Fruit fly (Drosophila melanogaster): ENCODE results near the gene Fdx2.

Fdx2 gene

dm6 chr3L:4286784-4287183 is 5.5 kb upstream of the Fdx2 start, which contains the start of gene TfIIEbeta (continued):
- TF ChIP-seq CG1603 (tag; optimal IDR thresholded peaks at IDR 0.05), result no peak
- TF ChIP-seq phol (tag; optimal IDR thresholded peaks at IDR 0.05), result peak; percentile 39
- peak; percentile 41 for TF ChIP-seq MESR4 (GFP tag; optimal IDR thresholded peaks at IDR 0.05)
- no peak for TF ChIP-seq ewg (GFP tag; optimal IDR thresholded peaks at IDR 0.05)
- peak; percentile 7; the same call in 1 of the 2 replicates for TF ChIP-seq stc (GFP tag; IDR thresholded peaks at IDR 0.05)
- no peak for TF ChIP-seq gfzf (GFP tag; optimal IDR thresholded peaks at IDR 0.05)
- peak; percentile 68 to 92 for TF ChIP-seq crp (GFP tag; optimal IDR thresholded peaks at IDR 0.05)
- no peak for TF ChIP-seq CG3065 (GFP tag; optimal IDR thresholded peaks at IDR 0.05)
- peak; percentile 18 for TF ChIP-seq CG15601 (tag; optimal IDR thresholded peaks at IDR 0.05)
- peak; percentile 38 for TF ChIP-seq CG8924 (tag; optimal IDR thresholded peaks at IDR 0.05)
- TF ChIP-seq CG10267 (tag; optimal IDR thresholded peaks at IDR 0.05), result peak; percentile 56
- TF ChIP-seq CG12942 (GFP tag; optimal IDR thresholded peaks at IDR 0.05), result no peak
- peak; percentile 4 for TF ChIP-seq CG30020 (tag; optimal IDR thresholded peaks at IDR 0.05)
- 0 out of 2 replicates have a peak, but pooled peaks have one; percentile 24 for TF ChIP-seq HLH3B (GFP tag; IDR thresholded peaks at IDR 0.05)
- TF ChIP-seq CG11093 (GFP tag; IDR thresholded peaks at IDR 0.05), result no peak
- TF ChIP-seq CG13296 (GFP tag; optimal IDR thresholded peaks at IDR 0.05), result peak; percentile 7
- peak; percentile 32 for TF ChIP-seq grau (tag; optimal IDR thresholded peaks at IDR 0.05)
- no peak for TF ChIP-seq Mes4 (GFP tag; optimal IDR thresholded peaks at IDR 0.05)
- TF ChIP-seq CG10209 (GFP tag; optimal IDR thresholded peaks at IDR 0.05), result peak; percentile 6
- no peak for TF ChIP-seq psq (GFP tag; optimal IDR thresholded peaks at IDR 0.05)
- peak; percentile 46 for TF ChIP-seq lbe (GFP tag; optimal IDR thresholded peaks at IDR 0.05)
- peak; percentile 1 for TF ChIP-seq BEAF-32 (GFP tag; optimal IDR thresholded peaks at IDR 0.05)
- peak; percentile 15 for TF ChIP-seq CG13424 (tag; optimal IDR thresholded peaks at IDR 0.05)
- no peak for TF ChIP-seq Hmx (GFP tag; optimal IDR thresholded peaks at IDR 0.05)
- peak; percentile 100 for TF ChIP-seq CG15514 (GFP tag; optimal IDR thresholded peaks at IDR 0.05)
- no peak for TF ChIP-seq pan (optimal IDR thresholded peaks at IDR 0.05)
- TF ChIP-seq pan (GFP tag; optimal IDR thresholded peaks at IDR 0.05 in 1 of 2, IDR thresholded peaks at IDR 0.05 in 1 of 2), result peak in 1 of 2 experiments; percentile 36
- TF ChIP-seq Med (GFP tag), result peak; percentile 59
- peak; percentile 25 for TF ChIP-seq Oli (tag; optimal IDR thresholded peaks at IDR 0.05)
- TF ChIP-seq CG17359 (tag; optimal IDR thresholded peaks at IDR 0.05), result peak; percentile 66
- peak; percentile 57 for TF ChIP-seq scrt (GFP tag; optimal IDR thresholded peaks at IDR 0.05)
- peak; percentile 40 for TF ChIP-seq CG12659 (GFP tag; optimal IDR thresholded peaks at IDR 0.05)
- TF ChIP-seq CG9932 (GFP tag; IDR thresholded peaks at IDR 0.05), result peak; percentile 15; the same call in 1 of the 2 replicates
- peak; percentile 33 for TF ChIP-seq trem (tag; optimal IDR thresholded peaks at IDR 0.05)
- peak; percentile 28 for TF ChIP-seq Asciz (GFP tag; optimal IDR thresholded peaks at IDR 0.05)
- TF ChIP-seq Ssrp (tag; optimal IDR thresholded peaks at IDR 0.05), result peak; percentile 27
- peak; percentile 6; the same call in 1 of the 2 replicates for TF ChIP-seq CG42726 (GFP tag; IDR thresholded peaks at IDR 0.05; ENCODE audit: partially characterized antibody)
- TF ChIP-seq MBD-R2 (GFP tag; IDR thresholded peaks at IDR 0.05), result peak; percentile 92
- TF ChIP-seq ind (GFP tag; optimal IDR thresholded peaks at IDR 0.05), result peak; percentile 23
- peak; percentile 42; the same call in 1 of the 2 replicates for TF ChIP-seq amos (GFP tag; IDR thresholded peaks at IDR 0.05; ENCODE audit: partially characterized antibody)
- TF ChIP-seq Abd-B (GFP tag; optimal IDR thresholded peaks at IDR 0.05), result peak; percentile 3
- peak; percentile 3 to 13 for TF ChIP-seq dpn (GFP tag; optimal IDR thresholded peaks at IDR 0.05)
- peak; percentile 9 for TF ChIP-seq CG18476 (GFP tag; optimal IDR thresholded peaks at IDR 0.05)
- no peak for TF ChIP-seq mam (GFP tag; optimal IDR thresholded peaks at IDR 0.05)
- TF ChIP-seq Fer1 (GFP tag; optimal IDR thresholded peaks at IDR 0.05), result peak; percentile 15
- TF ChIP-seq cwo (GFP tag; optimal IDR thresholded peaks at IDR 0.05), result no peak
- TF ChIP-seq lilli (GFP tag; optimal IDR thresholded peaks at IDR 0.05), result peak; percentile 13
- no peak for TF ChIP-seq HLHmδ (GFP tag; optimal IDR thresholded peaks at IDR 0.05)
- peak in 1 of 2 experiments; percentile 55 for TF ChIP-seq bsh (GFP tag; optimal IDR thresholded peaks at IDR 0.05)
